Worm (Caenorhabditis elegans) whole organism, young adult: ENCODE results near the gene idpb-4.

Experiments used
- attf-3 ChIP-seq: fragments of 200-800 bp; sonication (Bioruptor generic); conservative IDR thresholded peaks from 2 replicates; pipeline ENCODE4 v1.3.6; 2022; ENCODE audit warnings: missing genetic modification reagents, missing genetic modification characterization, missing compliant biosample characterization
- dpl-1 ChIP-seq: fragments of 150-350 bp; optimal IDR thresholded peaks from 2 replicates; lab custom pipeline; 2014; ENCODE audit warnings: missing biosample characterization, missing genetic modification reagents, missing genetic modification characterization
- nhr-80 ChIP-seq: sonication (generic microtip); optimal IDR thresholded peaks from 2 replicates; lab custom pipeline; 2016; ENCODE audit warnings: missing genetic modification characterization, missing compliant biosample characterization

DNA sequence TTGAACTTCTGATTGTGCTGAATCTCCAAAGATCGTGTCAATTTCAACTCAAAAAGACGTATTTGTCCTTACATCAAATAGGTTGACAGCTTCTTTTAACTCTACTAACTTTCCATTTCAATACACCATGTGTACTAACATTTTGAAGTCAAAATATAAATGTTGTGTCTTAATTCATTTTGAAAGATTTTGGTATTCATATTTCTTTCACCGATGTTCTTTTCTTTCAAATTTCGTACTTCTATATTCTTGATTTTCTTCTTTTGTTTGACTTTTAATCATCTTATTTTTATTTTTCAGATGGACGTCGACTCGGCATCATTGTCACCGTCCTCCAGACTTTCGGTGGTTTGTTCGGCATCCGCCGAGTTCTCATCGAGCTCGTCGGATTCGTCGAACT is 14.3 kb upstream of the idpb-4 start, which contains the start of gene atf-2:
- TF ChIP-seq nhr-80 (tag; lab: Kevin White, UChicago) (no peak), dpl-1 (GFP tag; lab: Kevin White, UChicago) (no peak), attf-3 (GFP tag; lab: Robert Waterston, UW) (no peak)
